Worm (Caenorhabditis elegans) whole organism, late embryonic: ENCODE measurements around the gene nhr-163.

ENCODE experiments used
- ama-1 ChIP-seq: fragments of 150-350 bp; optimal IDR thresholded peaks from 2 replicates; lab custom pipeline; 2014
- ceh-2 ChIP-seq: sonication (generic microtip); optimal IDR thresholded peaks from 2 replicates; lab custom pipeline; 2016; ENCODE audit warnings: missing genotype, missing genetic modification characterization, missing compliant biosample characterization
- ceh-22 ChIP-seq: sonication (generic microtip); optimal IDR thresholded peaks from 2 replicates; lab custom pipeline; 2017; ENCODE audit warnings: missing biosample characterization, missing genetic modification characterization
- ceh-24 ChIP-seq: sonication (generic microtip); optimal IDR thresholded peaks from 2 replicates; lab custom pipeline; 2016; ENCODE audit warnings: mild to moderate bottlenecking, missing genetic modification characterization, missing compliant biosample characterization
- hlh-15 ChIP-seq: sonication (generic microtip); optimal IDR thresholded peaks from 2 replicates; lab custom pipeline; 2016; ENCODE audit warnings: missing genetic modification characterization, missing compliant biosample characterization
- lin-11 ChIP-seq: fragments of 200-800 bp; sonication (Bioruptor generic); optimal IDR thresholded peaks from 2 replicates; lab custom pipeline; 2018; ENCODE audit warnings: mild to moderate bottlenecking, missing genetic modification characterization, missing compliant biosample characterization
- mec-3 ChIP-seq: sonication (generic microtip); optimal IDR thresholded peaks from 2 replicates; lab custom pipeline; 2016; ENCODE audit warnings: borderline replicate concordance, missing genetic modification characterization, missing compliant biosample characterization
- nhr-11 ChIP-seq: fragments of 150-350 bp; optimal IDR thresholded peaks from 2 replicates; lab custom pipeline; 2014; ENCODE audit warnings: missing biosample characterization, missing genetic modification characterization
- pag-3 ChIP-seq: sonication (generic microtip); optimal IDR thresholded peaks from 2 replicates; lab custom pipeline; 2016; ENCODE audit warnings: missing compliant biosample characterization, missing genetic modification characterization, borderline replicate concordance
- pha-4 ChIP-seq: fragments of 150-350 bp; optimal IDR thresholded peaks from 2 replicates; lab custom pipeline; 2018; ENCODE audit warnings: missing biosample characterization, missing genetic modification reagents, missing genetic modification characterization
- syd-9 ChIP-seq: sonication (generic microtip); optimal IDR thresholded peaks from 2 replicates; lab custom pipeline; 2016; ENCODE audit warnings: mild to moderate bottlenecking, missing genetic modification characterization, moderate library complexity, missing compliant biosample characterization
- ttx-3 ChIP-seq: sonication (generic microtip); optimal IDR thresholded peaks from 2 replicates; lab custom pipeline; 2016; ENCODE audit warnings: missing genetic modification reagents, missing genetic modification characterization, missing compliant biosample characterization
- unc-55 ChIP-seq: sonication (generic microtip); optimal IDR thresholded peaks from 2 replicates; lab custom pipeline; 2017; ENCODE audit warnings: missing biosample characterization, missing genetic modification reagents, missing genetic modification characterization
- zip-5 ChIP-seq: sonication (generic microtip); optimal IDR thresholded peaks from 2 replicates; lab custom pipeline; 2016; ENCODE audit warnings: missing genetic modification characterization, missing compliant biosample characterization

ce11 chrV:6991771-6992170, 5.9 kb upstream of the nhr-163 start, which contains the start of gene nhr-162:
- TF ChIP-seq unc-55 = no peak
- no peak for TF ChIP-seq ama-1 (lab: Kevin White, UChicago)
- no peak for TF ChIP-seq syd-9
- no peak for TF ChIP-seq hlh-15
- TF ChIP-seq nhr-11 = no peak
- TF ChIP-seq lin-11 (tag; lab: Kevin White, UChicago) = no peak
- TF ChIP-seq ceh-22 (tag; lab: Kevin White, UChicago) = no peak
- TF ChIP-seq ceh-24 (tag; lab: Kevin White, UChicago) = no peak
- no peak for TF ChIP-seq pha-4
- no peak for TF ChIP-seq zip-5 (tag; lab: Kevin White, UChicago)
- TF ChIP-seq ttx-3 (tag; lab: Kevin White, UChicago) = no peak
- TF ChIP-seq mec-3 (tag; lab: Kevin White, UChicago) = no peak
- TF ChIP-seq ceh-2 (tag; lab: Kevin White, UChicago) = no peak
- no peak for TF ChIP-seq pag-3
